Fruit fly (Drosophila melanogaster) whole organism, embryonic: ENCODE data around the gene sip3.

Source experiments
- Adf1 ChIP-seq: fragments of 200-800 bp; sonication (Bioruptor generic); IDR thresholded peaks from 2 replicates; pipeline ENCODE4 v1.3.6; 2022; ENCODE audit warnings: missing biosample characterization, missing genetic modification characterization
- Atf6 ChIP-seq: fragments of 200-800 bp; sonication (Bioruptor generic); IDR thresholded peaks from 2 replicates; pipeline ENCODE4 v1.3.6; 2022; ENCODE audit warnings: missing biosample characterization, missing genetic modification characterization
- Bgb ChIP-seq: fragments of 200-800 bp; sonication (Bioruptor generic); IDR thresholded peaks from 2 replicates; pipeline ENCODE4 v1.3.6; 2022; ENCODE audit warnings: missing biosample characterization, missing genetic modification characterization; ENCODE audit not compliant: partially characterized antibody
- CG10209 ChIP-seq: fragments of 200-800 bp; sonication (Bioruptor generic); optimal IDR thresholded peaks from 3 replicates; lab custom pipeline; 2017; ENCODE audit warnings: missing biosample characterization, mild to moderate bottlenecking, missing genetic modification characterization, missing genetic modification reagents
- CG10979 ChIP-seq: fragments of 200-800 bp; sonication (Bioruptor generic); optimal IDR thresholded peaks from 2 replicates; lab custom pipeline; 2018; ENCODE audit warnings: missing biosample characterization, mild to moderate bottlenecking, missing genetic modification characterization, moderate library complexity
- CG11456 ChIP-seq: fragments of 200-800 bp; sonication (Bioruptor generic); IDR thresholded peaks from 3 replicates; pipeline ENCODE4 v1.3.6; 2022; ENCODE audit warnings: missing biosample characterization, missing genetic modification characterization
- CG11723 ChIP-seq: fragments of 200-800 bp; sonication (Bioruptor generic); optimal IDR thresholded peaks from 2 replicates; lab custom pipeline; 2017; ENCODE audit warnings: missing biosample characterization, mild to moderate bottlenecking, missing genetic modification characterization
- CG12236 ChIP-seq: fragments of 200-800 bp; sonication (Bioruptor generic); optimal IDR thresholded peaks from 2 replicates; lab custom pipeline; 2016; ENCODE audit warnings: missing biosample characterization, missing genetic modification characterization
- CG1529 ChIP-seq: fragments of 200-800 bp; sonication (Bioruptor generic); optimal IDR thresholded peaks from 3 replicates; lab custom pipeline; 2018; ENCODE audit warnings: missing biosample characterization, missing genetic modification characterization
- CG15514 ChIP-seq: fragments of 200-800 bp; sonication (Bioruptor generic); optimal IDR thresholded peaks from 3 replicates; lab custom pipeline; 2017; ENCODE audit warnings: missing biosample characterization, missing genetic modification characterization, mild to moderate bottlenecking, moderate library complexity, missing genetic modification reagents
- CG18011 ChIP-seq: fragments of 200-800 bp; sonication (Bioruptor generic); optimal IDR thresholded peaks from 2 replicates; lab custom pipeline; 2017; ENCODE audit warnings: missing biosample characterization, missing genetic modification characterization, mild to moderate bottlenecking, moderate library complexity, missing genotype
- CG2202 ChIP-seq: fragments of 200-800 bp; sonication (Bioruptor generic); optimal IDR thresholded peaks from 2 replicates; lab custom pipeline; 2018; ENCODE audit warnings: missing biosample characterization, mild to moderate bottlenecking, missing genetic modification characterization
- CG2678 ChIP-seq: fragments of 200-800 bp; sonication (Bioruptor generic); optimal IDR thresholded peaks from 3 replicates; lab custom pipeline; 2019; ENCODE audit warnings: missing biosample characterization, mild to moderate bottlenecking, missing genetic modification characterization, moderate library complexity
- CG3407 ChIP-seq: fragments of 200-800 bp; sonication (Bioruptor generic); optimal IDR thresholded peaks from 2 replicates; lab custom pipeline; 2018; ENCODE audit warnings: missing biosample characterization, mild to moderate bottlenecking, missing genetic modification characterization
- CG4730 ChIP-seq: fragments of 200-800 bp; sonication (Bioruptor generic); IDR thresholded peaks from 2 replicates; pipeline ENCODE4 v1.3.6; 2022; ENCODE audit warnings: missing biosample characterization, missing genetic modification characterization
- CG6175 ChIP-seq: fragments of 200-800 bp; sonication (Bioruptor generic); IDR thresholded peaks from 3 replicates; pipeline ENCODE4 v1.3.6; 2022; ENCODE audit warnings: missing biosample characterization, missing genetic modification characterization
- CG6854 ChIP-seq: fragments of 200-800 bp; sonication (Bioruptor generic); optimal IDR thresholded peaks from 3 replicates; lab custom pipeline; 2017; ENCODE audit warnings: missing biosample characterization, mild to moderate bottlenecking, missing genetic modification characterization
- CrebB ChIP-seq: fragments of 200-800 bp; sonication (Bioruptor generic); optimal IDR thresholded peaks from 3 replicates; lab custom pipeline; 2018; ENCODE audit warnings: missing biosample characterization, mild to moderate bottlenecking, missing genetic modification characterization
- Ets97D ChIP-seq: fragments of 200-800 bp; sonication (Bioruptor generic); optimal IDR thresholded peaks from 3 replicates; lab custom pipeline; 2016; ENCODE audit warnings: missing biosample characterization, missing genetic modification characterization
- Gsc ChIP-seq: fragments of 200-800 bp; sonication (Bioruptor generic); IDR thresholded peaks from 2 replicates; pipeline ENCODE4 v1.3.6; 2022; ENCODE audit warnings: missing biosample characterization, missing genetic modification characterization
- HmgD ChIP-seq: fragments of 200-800 bp; sonication (Bioruptor generic); optimal IDR thresholded peaks from 3 replicates; lab custom pipeline; 2016; ENCODE audit warnings: missing biosample characterization, missing genetic modification characterization
- Hmr ChIP-seq: fragments of 200-800 bp; sonication (Bioruptor generic); optimal IDR thresholded peaks from 3 replicates; lab custom pipeline; 2017; ENCODE audit warnings: mild to moderate bottlenecking, missing biosample characterization, missing genetic modification reagents, missing genetic modification characterization
- Mad ChIP-seq: fragments of 200-800 bp; sonication (Bioruptor generic); optimal IDR thresholded peaks from 2 replicates; lab custom pipeline; 2016; ENCODE audit warnings: missing biosample characterization, missing genetic modification characterization
- Meics ChIP-seq: fragments of 200-800 bp; sonication (Bioruptor generic); optimal IDR thresholded peaks from 2 replicates; lab custom pipeline; 2017; ENCODE audit warnings: missing biosample characterization, mild to moderate bottlenecking, missing genetic modification characterization
- NC2β ChIP-seq: fragments of 200-800 bp; sonication (Bioruptor generic); optimal IDR thresholded peaks from 2 replicates; lab custom pipeline; 2016; ENCODE audit warnings: missing biosample characterization, missing genetic modification characterization
- Side ChIP-seq: fragments of 200-800 bp; sonication (Bioruptor generic); optimal IDR thresholded peaks from 2 replicates; lab custom pipeline; 2016; ENCODE audit warnings: missing biosample characterization, missing genetic modification characterization
- Sox100B ChIP-seq: fragments of 200-800 bp; sonication (Bioruptor generic); optimal IDR thresholded peaks from 3 replicates; lab custom pipeline; 2018; ENCODE audit warnings: missing biosample characterization, mild to moderate bottlenecking, missing genetic modification characterization
- Trl ChIP-seq, 3 experiments: fragments of >200 bp in 2 of 3; fragments of 200-800 bp in 1 of 3; sonication (Bioruptor generic) in 1 of 3; optimal IDR thresholded peaks; 2 replicates in 1 of 3; 3 replicates in 2 of 3; lab custom pipeline; 2016 to 2017; ENCODE audit warnings: missing biosample characterization in 1 of 3, missing genetic modification characterization in 1 of 3
- bab2 ChIP-seq: fragments of 200-800 bp; sonication (Bioruptor generic); optimal IDR thresholded peaks from 2 replicates; lab custom pipeline; 2016; ENCODE audit warnings: missing biosample characterization, missing genetic modification characterization
- cas ChIP-seq: fragments of 200-800 bp; sonication (Bioruptor generic); IDR thresholded peaks from 2 replicates; pipeline ENCODE4 v1.3.6; 2022; ENCODE audit warnings: missing biosample characterization, missing genetic modification characterization
- disco-r ChIP-seq: fragments of 200-800 bp; sonication (Bioruptor generic); optimal IDR thresholded peaks from 2 replicates; lab custom pipeline; 2016; ENCODE audit warnings: missing biosample characterization, missing genetic modification characterization
- ftz-f1 ChIP-seq: fragments of 200-800 bp; sonication (Bioruptor generic); optimal IDR thresholded peaks from 2 replicates; lab custom pipeline; 2016; ENCODE audit warnings: missing biosample characterization, missing genetic modification characterization
- lilli ChIP-seq: fragments of 200-800 bp; sonication (Bioruptor generic); optimal IDR thresholded peaks from 3 replicates; lab custom pipeline; 2016; ENCODE audit warnings: missing biosample characterization, missing genetic modification characterization
- lola ChIP-seq, 3 experiments: fragments of >200 bp in 2 of 3; fragments of 200-800 bp in 1 of 3; sonication (Bioruptor generic) in 1 of 3; optimal IDR thresholded peaks; 2 replicates each; lab custom pipeline; 2017 to 2019; ENCODE audit warnings: missing biosample characterization in 3 of 3, missing genetic modification characterization in 3 of 3, mild to moderate bottlenecking in 1 of 3, moderate library complexity in 1 of 3
- pan ChIP-seq, 4 experiments: fragments of >200 bp in 3 of 4; fragments of 200-800 bp in 1 of 4; sonication (Bioruptor generic) in 1 of 4; optimal IDR thresholded peaks in 3 of 4; IDR thresholded peaks in 1 of 4; 2 replicates each; pipeline versions ENCODE4 v1.3.6 to Lab custom; 2017 to 2022; ENCODE audit warnings: missing biosample characterization in 2 of 4, missing genetic modification characterization in 2 of 4, mixed read lengths in 1 of 4
- pho ChIP-seq: fragments of 200-800 bp; sonication (Bioruptor generic); optimal IDR thresholded peaks from 2 replicates; lab custom pipeline; 2016; ENCODE audit warnings: missing biosample characterization, missing genetic modification characterization
- pita ChIP-seq: fragments of 200-800 bp; sonication (Bioruptor generic); optimal IDR thresholded peaks from 2 replicates; lab custom pipeline; 2017; ENCODE audit warnings: missing biosample characterization, mild to moderate bottlenecking, missing genetic modification characterization
- pros ChIP-seq: fragments of 200-800 bp; sonication (Bioruptor generic); optimal IDR thresholded peaks from 3 replicates; lab custom pipeline; 2019; ENCODE audit warnings: missing biosample characterization, mild to moderate bottlenecking, missing genetic modification characterization, moderate library complexity
- scrt ChIP-seq: fragments of 200-800 bp; sonication (Bioruptor generic); optimal IDR thresholded peaks from 2 replicates; lab custom pipeline; 2018; ENCODE audit warnings: missing biosample characterization, mild to moderate bottlenecking, missing genetic modification characterization, moderate library complexity
- shn ChIP-seq: fragments of 200-800 bp; sonication (Bioruptor generic); optimal IDR thresholded peaks from 3 replicates; lab custom pipeline; 2016; ENCODE audit warnings: missing biosample characterization, missing genetic modification characterization
- ssp ChIP-seq: fragments of 200-800 bp; sonication (Bioruptor generic); IDR thresholded peaks from 2 replicates; pipeline ENCODE4 v1.3.6; 2022; ENCODE audit warnings: missing biosample characterization, missing genetic modification characterization
- stwl ChIP-seq: fragments of 200-800 bp; sonication (Bioruptor generic); optimal IDR thresholded peaks from 3 replicates; lab custom pipeline; 2018; ENCODE audit warnings: missing biosample characterization, mild to moderate bottlenecking, missing genetic modification characterization, moderate library complexity
- toy ChIP-seq: fragments of 200-800 bp; sonication (Bioruptor generic); IDR thresholded peaks from 2 replicates; pipeline ENCODE4 v1.3.6; 2022; ENCODE audit warnings: missing biosample characterization, missing genetic modification characterization
- trem ChIP-seq: fragments of 200-800 bp; optimal IDR thresholded peaks from 3 replicates; lab custom pipeline; 2019; ENCODE audit warnings: missing biosample characterization, mild to moderate bottlenecking, missing genetic modification characterization, moderate library complexity
- twi ChIP-seq: fragments of 200-800 bp; optimal IDR thresholded peaks from 2 replicates; lab custom pipeline; 2019; ENCODE audit warnings: missing biosample characterization, mild to moderate bottlenecking, missing genetic modification characterization, moderate library complexity
- unpg ChIP-seq: fragments of 200-800 bp; sonication (Bioruptor generic); optimal IDR thresholded peaks from 3 replicates; lab custom pipeline; 2018; ENCODE audit warnings: missing biosample characterization, mild to moderate bottlenecking, missing genetic modification characterization, moderate library complexity
- wdn ChIP-seq: fragments of 200-800 bp; sonication (Bioruptor generic); IDR thresholded peaks from 2 replicates; pipeline ENCODE4 v1.3.6; 2022; ENCODE audit warnings: missing biosample characterization, missing genetic modification characterization
- zfh1 ChIP-seq: fragments of 200-800 bp; sonication (Bioruptor generic); IDR thresholded peaks from 3 replicates; pipeline ENCODE4 v1.3.6; 2022; ENCODE audit warnings: missing biosample characterization, missing genetic modification characterization
- zfh2 ChIP-seq: fragments of 200-800 bp; sonication (Bioruptor generic); optimal IDR thresholded peaks from 2 replicates; lab custom pipeline; 2016; ENCODE audit warnings: missing biosample characterization, missing genetic modification characterization

The sip3 gene

dm6 chr3R:31744044-31744652 lies 27.9 kb upstream of the sip3 start, which contains the start of gene CG1896 (continued):
- TF ChIP-seq Bgb (GFP tag; lab: Robert Waterston, UW) (no peak), CG11456 (GFP tag; lab: Robert Waterston, UW) (0 out of 3 replicates have a peak, but pooled peaks have one; percentile 41), CG11723 (GFP tag; lab: Kevin White, UChicago) (no peak), Sox100B (GFP tag; lab: Kevin White, UChicago) (no peak), CG2202 (no peak), CG6854 (GFP tag; lab: Kevin White, UChicago) (no peak), CG4730 (no peak), CG2678 (no peak), scrt (peak; percentile 59), CG3407 (GFP tag; lab: Kevin White, UChicago) (peak; percentile 22), Mad (no peak), lola (GFP tag; optimal IDR thresholded peaks at IDR 0.05; lab: Kevin White, UChicago) (no peak), zfh1 (GFP tag; lab: Robert Waterston, UW) (peak; percentile 71; the same call in 2 of the 3 replicates), toy (GFP tag; lab: Robert Waterston, UW) (no peak), zfh2 (GFP tag; lab: Kevin White, UChicago) (no peak), CG12236 (GFP tag; lab: Kevin White, UChicago) (no peak), CG6175 (GFP tag; lab: Robert Waterston, UW) (no peak), ssp (GFP tag; lab: Robert Waterston, UW) (peak; percentile 24; the same call in 1 of the 2 replicates), Ets97D (GFP tag; lab: Kevin White, UChicago) (no peak), wdn (GFP tag; lab: Robert Waterston, UW) (no peak), lilli (GFP tag; lab: Kevin White, UChicago) (peak; percentile 40), NC2β (GFP tag; lab: Kevin White, UChicago) (no peak), pros (GFP tag; lab: Kevin White, UChicago) (no peak), CrebB (tag; lab: Kevin White, UChicago) (no peak), pho (GFP tag; lab: Kevin White, UChicago) (no peak), HmgD (GFP tag; lab: Kevin White, UChicago) (no peak), cas (GFP tag; lab: Robert Waterston, UW) (0 out of 2 replicates have a peak, but pooled peaks have one; percentile 12), Hmr (GFP tag; lab: Kevin White, UChicago) (peak; percentile 13), Meics (GFP tag; lab: Kevin White, UChicago) (peak; percentile 45), CG10979 (peak; percentile 21), ftz-f1 (GFP tag; lab: Kevin White, UChicago) (peak; percentile 48), bab2 (GFP tag; lab: Kevin White, UChicago) (no peak), pan (optimal IDR thresholded peaks at IDR 0.05; lab: Kevin White, UChicago) (no peak), pan (GFP tag; optimal IDR thresholded peaks at IDR 0.05 in 1 of 2, IDR thresholded peaks at IDR 0.05 in 1 of 2) (peak in 1 of 2 experiments; percentile 72), disco-r (GFP tag; lab: Kevin White, UChicago) (no peak), trem (tag; lab: Kevin White, UChicago) (peak; percentile 34), Side (GFP tag; lab: Kevin White, UChicago) (no peak), Gsc (GFP tag; lab: Robert Waterston, UW) (no peak), CG18011 (peak; percentile 26), shn (GFP tag; lab: Kevin White, UChicago) (no peak), stwl (peak; percentile 59), unpg (GFP tag; lab: Kevin White, UChicago) (peak; percentile 43), Atf6 (GFP tag; lab: Robert Waterston, UW) (no peak), twi (tag; lab: Kevin White, UChicago) (no peak), CG10209 (peak; percentile 49), pita (GFP tag; lab: Kevin White, UChicago) (no peak), CG15514 (GFP tag; lab: Kevin White, UChicago) (peak; percentile 48), CG1529 (GFP tag; lab: Kevin White, UChicago) (no peak), Trl (optimal IDR thresholded peaks at IDR 0.05; lab: Kevin White, UChicago) (no peak), Trl (GFP tag; optimal IDR thresholded peaks at IDR 0.05; lab: Kevin White, UChicago) (no peak), Adf1 (GFP tag; lab: Robert Waterston, UW) (no peak)
